Fruit fly (Drosophila melanogaster): Measurements from ENCODE around the gene Pstk.

Pstk gene

DNA sequence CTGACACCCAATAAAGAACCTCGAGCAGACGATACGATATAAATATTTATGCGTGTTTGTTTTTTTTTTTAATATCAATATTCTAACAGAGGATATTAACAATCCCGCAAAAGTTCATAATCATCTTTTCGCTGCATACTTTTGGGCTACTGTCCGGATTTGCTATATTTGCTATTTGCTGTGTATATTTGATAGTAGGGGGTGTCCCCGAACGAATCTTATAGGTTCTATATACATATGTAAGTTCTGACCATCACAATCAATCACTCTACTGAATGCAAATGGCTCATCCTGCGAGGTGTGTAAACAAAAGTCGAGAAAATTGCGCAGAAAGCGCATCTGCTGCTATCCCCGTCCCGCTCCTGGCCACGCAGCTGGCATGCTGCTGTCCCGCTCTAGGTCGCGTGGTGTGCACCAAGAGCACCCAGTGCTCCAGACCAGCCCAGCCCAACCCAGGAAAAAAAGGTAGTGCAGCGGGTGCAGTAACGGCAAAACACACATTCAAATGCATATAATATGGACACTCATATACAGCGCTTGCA is 22.4 kb upstream of the Pstk start:
- TF ChIP-seq insv (optimal IDR thresholded peaks at IDR 0.05), result no peak
- TF ChIP-seq Sin3A (optimal IDR thresholded peaks at IDR 0.05), result no peak
- TF ChIP-seq psq (optimal IDR thresholded peaks at IDR 0.05), result no peak
- no peak for TF ChIP-seq Myc (optimal IDR thresholded peaks at IDR 0.05)
- TF ChIP-seq h (optimal IDR thresholded peaks at IDR 0.05), result no peak

DNA sequence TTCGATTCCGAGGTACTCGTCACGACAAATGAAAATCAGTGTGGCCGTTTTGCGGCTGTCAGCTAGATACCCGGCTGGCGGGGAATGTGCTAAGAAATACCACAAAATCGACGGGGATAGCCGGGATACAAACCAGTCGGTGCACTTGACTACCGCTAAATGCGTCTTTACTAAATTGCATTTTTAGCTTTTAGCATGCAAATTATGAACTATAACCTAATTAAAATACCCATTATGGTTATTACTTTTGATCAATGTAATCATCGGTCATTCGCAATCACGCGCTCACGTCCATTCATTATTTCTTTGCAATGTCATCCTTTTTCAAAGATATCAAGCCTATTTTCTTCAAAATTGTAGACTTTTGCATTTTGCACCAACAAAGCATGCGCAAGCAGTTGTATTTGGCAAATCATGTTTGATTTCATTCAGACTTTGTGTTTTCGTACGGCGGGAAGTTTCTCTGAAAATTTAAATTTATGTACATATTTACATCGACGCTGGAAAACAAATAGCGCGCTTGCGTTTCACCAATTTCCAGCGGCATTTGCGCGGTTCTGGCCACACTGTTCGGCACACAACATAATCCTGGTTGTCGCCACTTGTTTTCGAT is 20.1 kb upstream of the Pstk start, which contains the start of gene Rcd-1:
Gene Rcd-1, plus strand, starts transcription at position 440 of the 613 bp plus-strand sequence.
- no peak for TF ChIP-seq Sin3A (optimal IDR thresholded peaks at IDR 0.05)
- no peak for TF ChIP-seq ttk (optimal IDR thresholded peaks at IDR 0.05)
- no peak for TF ChIP-seq insv (optimal IDR thresholded peaks at IDR 0.05)
- no peak for TF ChIP-seq psq (optimal IDR thresholded peaks at IDR 0.05)
- no peak for TF ChIP-seq Myc (optimal IDR thresholded peaks at IDR 0.05)
- TF ChIP-seq h (optimal IDR thresholded peaks at IDR 0.05), result no peak

DNA sequence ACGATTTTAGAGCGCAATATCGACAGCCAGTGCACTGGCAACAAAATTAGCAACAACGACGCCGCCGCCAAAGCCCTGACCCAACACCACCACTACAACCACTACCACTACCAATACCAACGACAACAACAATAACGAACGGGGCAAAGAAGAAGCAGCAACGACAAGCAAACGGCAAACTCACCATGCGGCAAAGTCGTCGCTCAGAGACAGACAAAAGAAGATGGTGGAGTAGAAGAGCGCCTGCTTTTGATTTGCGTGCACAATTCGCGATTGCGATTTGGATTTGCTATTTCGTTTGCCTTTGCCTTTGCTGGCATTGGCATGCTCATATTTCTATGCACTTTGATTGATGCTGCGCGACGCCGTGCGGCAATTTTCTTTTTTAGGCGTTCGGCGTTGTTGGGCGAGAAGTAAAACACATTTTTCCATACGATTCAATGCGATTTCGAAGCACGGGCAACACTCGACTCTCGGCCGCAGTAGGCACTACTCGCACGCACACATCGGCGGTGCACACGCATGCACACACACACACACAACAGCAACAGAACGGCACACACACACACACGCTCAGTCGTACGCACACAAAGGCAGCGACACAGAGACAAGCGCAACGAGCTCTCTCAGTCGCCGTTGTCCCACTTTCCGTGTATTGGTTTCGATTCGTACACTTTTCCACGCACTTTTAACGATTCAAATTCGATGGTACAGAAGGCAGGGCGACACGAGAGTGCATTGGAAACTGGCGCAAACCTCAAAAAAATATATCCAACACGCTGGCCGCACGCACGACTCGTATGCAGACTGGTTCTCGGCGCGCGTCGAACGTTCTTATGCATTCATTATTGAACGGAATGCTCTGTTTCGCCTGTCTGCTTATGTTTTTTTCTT is 19.3 kb upstream of the Pstk start:
- TF ChIP-seq psq (optimal IDR thresholded peaks at IDR 0.05) (no peak), Myc (optimal IDR thresholded peaks at IDR 0.05) (no peak), Sin3A (optimal IDR thresholded peaks at IDR 0.05) (no peak), ttk (optimal IDR thresholded peaks at IDR 0.05) (no peak), h (optimal IDR thresholded peaks at IDR 0.05) (no peak), insv (optimal IDR thresholded peaks at IDR 0.05) (no peak)

DNA sequence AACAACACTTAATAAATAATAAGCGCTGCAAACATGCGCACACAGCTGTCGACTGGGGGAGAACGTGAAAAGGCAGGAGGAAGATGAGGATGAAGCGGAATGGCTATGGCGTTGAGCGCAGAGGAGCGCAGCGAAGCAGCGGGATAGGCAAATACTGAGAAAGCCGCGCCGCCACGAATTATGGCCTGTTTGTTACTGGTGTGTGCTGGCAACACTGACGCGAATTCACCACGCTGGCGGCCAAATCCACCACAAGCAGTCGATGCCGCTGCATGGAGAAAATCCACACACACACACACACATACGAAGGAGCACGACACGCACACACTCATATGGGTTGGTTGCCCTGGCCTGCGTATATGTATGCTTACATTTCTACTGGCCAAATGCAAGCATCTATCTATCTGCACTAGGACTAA is 18.7 kb upstream of the Pstk start:
- TF ChIP-seq h (optimal IDR thresholded peaks at IDR 0.05) (no peak), Sin3A (optimal IDR thresholded peaks at IDR 0.05) (no peak), psq (optimal IDR thresholded peaks at IDR 0.05) (no peak), Myc (optimal IDR thresholded peaks at IDR 0.05) (no peak), insv (optimal IDR thresholded peaks at IDR 0.05) (no peak), ttk (optimal IDR thresholded peaks at IDR 0.05) (no peak)

DNA sequence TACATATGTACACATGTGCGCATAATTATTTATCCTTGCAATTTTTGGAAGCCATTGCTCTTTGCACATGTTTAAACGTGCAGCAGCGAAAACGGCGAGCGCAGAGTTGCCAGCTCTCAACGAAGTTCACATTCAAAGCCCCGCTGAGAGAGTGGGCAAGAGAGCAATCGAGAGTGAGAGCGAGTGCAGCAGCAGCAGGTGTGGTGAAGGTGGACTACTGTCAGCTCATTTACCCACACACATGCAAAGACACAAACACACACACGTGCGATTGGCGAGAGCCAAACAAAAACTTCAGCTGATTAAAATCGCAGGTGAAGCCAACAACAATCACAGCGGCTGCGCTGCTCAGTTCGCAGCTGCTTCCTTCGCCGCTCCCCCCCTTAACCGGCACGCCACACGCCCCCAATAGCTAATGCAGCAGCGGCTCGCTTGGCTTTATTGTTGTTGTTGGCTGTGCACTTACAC is 13.1 kb upstream of the Pstk start:
- TF ChIP-seq Sin3A (optimal IDR thresholded peaks at IDR 0.05) (no peak), ttk (optimal IDR thresholded peaks at IDR 0.05) (no peak), psq (optimal IDR thresholded peaks at IDR 0.05) (no peak), insv (optimal IDR thresholded peaks at IDR 0.05) (no peak), h (optimal IDR thresholded peaks at IDR 0.05) (no peak), Myc (optimal IDR thresholded peaks at IDR 0.05) (no peak)

DNA sequence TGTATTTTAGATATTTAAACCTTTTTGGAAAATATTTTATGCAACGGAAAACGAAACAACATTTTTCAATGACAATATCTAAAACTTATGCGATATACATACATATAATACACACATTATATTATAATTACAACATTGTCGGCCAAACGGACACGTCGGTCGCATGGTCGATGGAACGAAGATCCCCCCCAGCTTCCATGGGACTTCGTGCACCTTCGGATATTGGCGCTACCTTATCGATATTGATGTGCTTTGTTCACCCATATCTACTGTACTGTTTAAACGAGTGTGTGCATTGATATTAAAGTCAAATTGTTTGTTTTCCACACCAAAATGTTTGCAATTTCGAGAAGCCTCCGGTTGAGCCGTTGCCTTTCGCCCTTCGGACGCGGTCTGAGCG is 7.1 kb upstream of the Pstk start, which contains the start of gene CG14212:
Gene CG14212, plus strand, starts transcription at position 301 of the 400 bp plus-strand sequence.
- no peak for TF ChIP-seq insv (optimal IDR thresholded peaks at IDR 0.05)
- no peak for TF ChIP-seq Myc (optimal IDR thresholded peaks at IDR 0.05)
- no peak for TF ChIP-seq psq (optimal IDR thresholded peaks at IDR 0.05)
- TF ChIP-seq Sin3A (optimal IDR thresholded peaks at IDR 0.05), result no peak
- no peak for TF ChIP-seq h (optimal IDR thresholded peaks at IDR 0.05)
- TF ChIP-seq ttk (optimal IDR thresholded peaks at IDR 0.05), result no peak

DNA sequence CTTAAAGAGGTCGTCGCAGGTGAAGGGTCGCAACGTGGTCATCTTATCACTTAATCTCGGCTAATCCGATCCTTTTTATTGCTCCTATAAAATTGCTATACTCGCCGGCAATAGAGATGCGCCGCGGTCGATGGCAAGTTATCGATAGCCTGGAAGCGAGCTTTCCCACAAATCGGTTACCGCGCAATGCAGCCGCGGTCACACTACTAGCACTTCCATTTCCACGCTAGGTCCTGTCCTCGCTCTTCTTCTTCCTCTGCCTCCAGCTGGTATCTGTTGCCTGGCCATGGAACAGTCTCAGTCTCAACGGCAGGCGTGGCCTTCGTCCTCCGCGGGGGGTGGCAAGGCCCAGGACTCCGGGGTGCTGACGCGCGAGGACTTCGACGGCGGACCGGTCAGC is 4.6 kb upstream of the Pstk start, which contains the start of the genes Naa20A and MKP-4:
Gene Naa20A, minus strand, starts transcription at position 151 of the 400 bp plus-strand sequence.
Gene MKP-4, plus strand, starts transcription at position 191 of the 400 bp plus-strand sequence.
- TF ChIP-seq h (optimal IDR thresholded peaks at IDR 0.05) (no peak), insv (optimal IDR thresholded peaks at IDR 0.05) (no peak), ttk (optimal IDR thresholded peaks at IDR 0.05) (no peak), psq (optimal IDR thresholded peaks at IDR 0.05) (no peak), Myc (optimal IDR thresholded peaks at IDR 0.05) (no peak), Sin3A (optimal IDR thresholded peaks at IDR 0.05) (no peak)

DNA sequence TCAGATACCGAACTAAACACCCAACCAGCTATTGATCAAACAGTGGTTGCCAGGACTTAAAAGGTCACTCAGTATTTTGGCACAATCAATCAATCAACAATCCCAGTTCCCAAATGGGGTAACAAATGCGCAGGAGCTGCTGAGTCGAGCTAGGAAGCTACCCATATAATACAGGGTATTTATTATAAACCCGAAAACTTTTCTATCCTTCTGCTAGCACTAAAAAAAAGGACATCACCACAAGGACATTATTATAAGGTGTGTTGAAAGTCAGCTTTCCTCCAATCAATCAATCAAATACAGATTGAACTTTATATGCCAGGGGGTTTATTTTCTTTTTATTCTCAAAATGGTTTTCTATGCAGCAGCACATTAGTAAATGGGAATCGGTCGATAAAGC is 2.8 kb upstream of the Pstk start, which contains the start of gene CG14221:
Gene CG14221, minus strand, starts transcription at position 101 of the 400 bp plus-strand sequence.
- TF ChIP-seq Sin3A (optimal IDR thresholded peaks at IDR 0.05), result no peak
- TF ChIP-seq ttk (optimal IDR thresholded peaks at IDR 0.05), result no peak
- no peak for TF ChIP-seq Myc (optimal IDR thresholded peaks at IDR 0.05)
- no peak for TF ChIP-seq insv (optimal IDR thresholded peaks at IDR 0.05)
- no peak for TF ChIP-seq psq (optimal IDR thresholded peaks at IDR 0.05)
- no peak for TF ChIP-seq h (optimal IDR thresholded peaks at IDR 0.05)

DNA sequence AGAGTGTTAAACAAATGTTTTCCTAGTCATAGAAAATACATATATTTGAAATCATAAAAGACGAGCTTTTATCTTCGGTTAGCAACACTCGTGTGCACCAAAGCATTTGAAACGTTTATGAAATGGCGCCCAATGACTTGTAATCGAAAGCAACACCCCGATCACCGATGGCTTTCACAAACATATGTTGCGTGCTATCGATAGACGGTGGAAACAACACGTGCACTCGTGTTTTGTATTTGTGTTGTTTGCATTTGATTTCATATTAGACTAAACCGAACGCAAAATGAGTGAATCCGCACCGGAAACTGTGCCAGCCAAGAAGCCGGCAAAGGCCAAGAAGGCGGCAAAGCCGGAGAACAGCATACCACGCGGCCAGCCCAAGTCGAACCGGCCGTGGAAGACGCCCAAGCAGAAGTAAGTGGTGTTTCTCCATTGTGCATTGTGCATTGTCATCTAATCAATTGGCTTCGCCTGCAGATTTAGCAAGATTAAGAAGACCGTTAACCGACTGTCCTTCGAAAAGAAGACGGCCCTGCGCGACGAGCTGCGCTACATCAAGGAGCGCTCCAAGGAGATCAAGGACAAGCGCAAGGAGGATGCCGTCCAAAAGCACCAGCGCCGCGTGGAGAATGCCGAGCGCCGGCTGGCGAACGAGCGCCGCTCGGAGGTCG is 2.2 kb downstream of the Pstk start, which contains the start of gene CG14210:
Gene CG14210, plus strand, starts transcription at position 207 of the 674 bp plus-strand sequence.
- no peak for TF ChIP-seq h (optimal IDR thresholded peaks at IDR 0.05)
- TF ChIP-seq insv (optimal IDR thresholded peaks at IDR 0.05), result no peak
- no peak for TF ChIP-seq Sin3A (optimal IDR thresholded peaks at IDR 0.05)
- no peak for TF ChIP-seq psq (optimal IDR thresholded peaks at IDR 0.05)

DNA sequence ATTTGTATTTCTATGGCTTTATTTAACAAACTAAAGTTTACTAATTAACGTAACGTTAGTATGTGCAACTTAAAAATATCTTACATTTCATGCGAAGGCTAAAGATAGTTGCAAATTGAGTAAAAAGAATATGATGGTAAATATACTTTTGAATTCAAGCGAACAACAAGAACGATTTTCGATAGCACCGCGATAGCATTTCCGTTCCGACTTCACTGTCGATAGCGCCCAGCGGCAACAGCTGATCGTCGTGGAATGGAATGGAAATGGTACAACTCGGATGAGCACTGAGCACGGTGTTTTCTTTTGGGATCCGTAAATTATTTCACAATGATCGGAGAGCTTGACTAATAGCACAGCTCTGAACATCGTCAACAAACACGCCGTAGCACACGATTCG is 4.9 kb downstream of the Pstk start:
- TF ChIP-seq insv (optimal IDR thresholded peaks at IDR 0.05), result no peak
- no peak for TF ChIP-seq ttk (optimal IDR thresholded peaks at IDR 0.05)
- no peak for TF ChIP-seq Sin3A (optimal IDR thresholded peaks at IDR 0.05)
- no peak for TF ChIP-seq h (optimal IDR thresholded peaks at IDR 0.05)
- no peak for TF ChIP-seq Myc (optimal IDR thresholded peaks at IDR 0.05)
- TF ChIP-seq psq (optimal IDR thresholded peaks at IDR 0.05), result no peak

DNA sequence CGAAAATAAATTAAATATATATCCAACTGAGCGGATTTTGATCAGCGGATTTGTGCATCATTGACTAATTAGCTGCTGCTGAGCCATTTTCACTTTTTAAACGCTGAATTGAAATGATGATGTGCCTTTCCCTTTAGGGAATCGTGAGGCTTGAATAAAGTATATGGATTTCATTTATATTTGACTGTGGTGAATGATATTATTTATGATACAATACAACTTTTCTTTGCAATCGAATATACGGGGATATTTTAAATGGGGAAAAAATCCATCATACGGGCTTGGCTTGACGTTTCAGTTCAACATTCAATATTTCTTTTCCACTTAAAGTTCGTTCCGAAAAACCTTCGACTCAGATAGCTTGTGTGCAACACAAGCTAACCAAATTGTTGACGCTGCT is 7.1 kb downstream of the Pstk start, which contains the start of the genes Shawn and Tyler:
Gene Shawn, plus strand, starts transcription at position 301 of the 400 bp plus-strand sequence.
Gene Tyler, plus strand, starts transcription at position 301 of the 400 bp plus-strand sequence.
- TF ChIP-seq ttk (optimal IDR thresholded peaks at IDR 0.05) (no peak), Sin3A (optimal IDR thresholded peaks at IDR 0.05) (no peak), insv (optimal IDR thresholded peaks at IDR 0.05) (no peak), h (optimal IDR thresholded peaks at IDR 0.05) (no peak)
